Worm (Caenorhabditis elegans): ENCODE data around the gene spas-1.

DNA sequence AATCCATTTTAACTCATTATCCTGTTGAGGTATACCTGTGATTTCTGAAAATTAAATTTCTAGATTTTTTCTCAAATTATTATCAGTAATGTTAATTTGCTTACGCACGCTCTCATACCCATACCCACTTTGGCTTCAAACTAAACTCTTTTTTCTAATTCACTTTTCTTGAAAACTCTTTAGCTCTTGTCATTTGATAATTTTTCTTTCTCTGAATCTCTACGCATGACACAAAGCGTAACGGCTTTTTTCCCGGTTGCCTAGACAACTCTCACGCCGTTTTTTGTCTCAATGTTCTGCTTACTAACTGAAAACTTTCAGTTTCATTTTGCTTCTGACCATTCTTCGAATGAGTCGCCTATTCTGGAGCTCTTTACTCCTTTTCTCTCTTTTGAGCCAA, 41.6 kb upstream of the spas-1 start, which contains the start of gene B0222.1:
- TF ChIP-seq ama-1 (optimal IDR thresholded peaks at IDR 0.05): no peak
- TF ChIP-seq lir-3 (tag; optimal IDR thresholded peaks at IDR 0.05): no peak
- TF ChIP-seq Y105C5A.15 (GFP tag; IDR thresholded peaks at IDR 0.05): no peak
- no peak for TF ChIP-seq lin-15B (tag; optimal IDR thresholded peaks at IDR 0.05)
- no peak for TF ChIP-seq aly-2 (tag; optimal IDR thresholded peaks at IDR 0.05)
- TF ChIP-seq nhr-76 (tag; optimal IDR thresholded peaks at IDR 0.05): no peak
- no peak for TF ChIP-seq lin-1 (GFP tag; IDR thresholded peaks at IDR 0.05)
- TF ChIP-seq nhr-77 (tag; optimal IDR thresholded peaks at IDR 0.05): no peak
- TF ChIP-seq nhr-25 (tag; optimal IDR thresholded peaks at IDR 0.05; ENCODE audit: borderline replicate concordance, insufficient read depth): no peak

Data from whole organism, L4 larva.